Worm (Caenorhabditis elegans) whole organism, L4 larva: ENCODE measurements around the gene C18A3.10.

Experiments
- F26F4.8 ChIP-seq: fragments of 200-800 bp; sonication (Bioruptor generic); conservative IDR thresholded peaks from 2 replicates; pipeline ENCODE4 v1.3.6; 2022; ENCODE audit warnings: missing genetic modification characterization, missing compliant biosample characterization
- F49E8.2 ChIP-seq: sonication (generic microtip); optimal IDR thresholded peaks from 2 replicates; lab custom pipeline; 2016; ENCODE audit warnings: missing compliant biosample characterization, mild to moderate bottlenecking, missing genetic modification characterization, borderline replicate concordance
- aly-2 ChIP-seq: sonication (generic microtip); optimal IDR thresholded peaks from 2 replicates; lab custom pipeline; 2018; ENCODE audit warnings: missing biosample characterization, missing genetic modification characterization
- daf-12 ChIP-seq: fragments of 150-350 bp; optimal IDR thresholded peaks from 2 replicates; lab custom pipeline; 2014; ENCODE audit warnings: missing biosample characterization, missing genetic modification reagents, missing genetic modification characterization
- lsy-2 ChIP-seq, 2 experiments: fragments of 150-350 bp in 1 of 2; sonication (generic microtip) in 1 of 2; optimal IDR thresholded peaks; 2 replicates each; lab custom pipeline; 2014 to 2017; ENCODE audit warnings: missing biosample characterization in 2 of 2, missing genetic modification characterization in 2 of 2
- nhr-11 ChIP-seq: fragments of 150-350 bp; optimal IDR thresholded peaks from 2 replicates; lab custom pipeline; 2014; ENCODE audit warnings: missing biosample characterization, missing genetic modification characterization
- nhr-42 ChIP-seq: fragments of 200-800 bp; sonication (Bioruptor generic); IDR thresholded peaks from 2 replicates; pipeline ENCODE4 v1.3.6; 2022; ENCODE audit warnings: missing genetic modification characterization, missing compliant biosample characterization
- nhr-77 ChIP-seq: fragments of 150-350 bp; optimal IDR thresholded peaks from 2 replicates; lab custom pipeline; 2014; ENCODE audit warnings: missing biosample characterization, missing genetic modification characterization
- skn-1 ChIP-seq: fragments of 150-350 bp; optimal IDR thresholded peaks from 2 replicates; lab custom pipeline; 2014; ENCODE audit warnings: missing biosample characterization, missing genetic modification characterization
- unc-39 ChIP-seq: sonication (generic microtip); optimal IDR thresholded peaks from 2 replicates; lab custom pipeline; 2017; ENCODE audit warnings: missing biosample characterization, missing genetic modification characterization

ce11 chrII:5668830-5669229 lies 46.8 kb downstream of the C18A3.10 start, which contains the start of gene C25H3.7:
- TF ChIP-seq nhr-77 (no peak), nhr-42 (no peak), nhr-11 (no peak), skn-1 (no peak), unc-39 (no peak), F26F4.8 (no peak), daf-12 (tag; lab: Kevin White, UChicago) (no peak), F49E8.2 (tag; lab: Kevin White, UChicago) (no peak), aly-2 (no peak), lsy-2 (tag; optimal IDR thresholded peaks at IDR 0.05; lab: Kevin White, UChicago) (no peak)
